Fruit fly (Drosophila melanogaster) whole organism, wandering third instar larva: ENCODE results near the gene CG43249.

ENCODE experiments used
- Abd-B ChIP-seq: fragments of >200 bp; optimal IDR thresholded peaks from 2 replicates; lab custom pipeline; 2017; ENCODE audit warnings: missing biosample characterization, missing genetic modification characterization
- CrebA ChIP-seq: fragments of 200-800 bp; sonication (Bioruptor generic); optimal IDR thresholded peaks from 2 replicates; lab custom pipeline; 2016; ENCODE audit warnings: missing biosample characterization, mild to moderate bottlenecking, missing genetic modification characterization, borderline replicate concordance
- Dfd ChIP-seq: fragments of >200 bp; optimal IDR thresholded peaks from 2 replicates; lab custom pipeline; 2017; ENCODE audit warnings: missing biosample characterization, missing genetic modification characterization
- Dif ChIP-seq: fragments of 200-275, 200-300 bp; sonication (Bioruptor generic); optimal IDR thresholded peaks from 2 replicates; lab custom pipeline; 2018; ENCODE audit warnings: missing biosample characterization, missing genetic modification characterization; ENCODE audit not compliant: partially characterized antibody
- GATAd ChIP-seq: sonication (Bioruptor generic); optimal IDR thresholded peaks from 2 replicates; lab custom pipeline; 2016; ENCODE audit warnings: missing biosample characterization, missing genetic modification characterization
- HLH106 ChIP-seq: fragments of 200-800 bp; optimal IDR thresholded peaks from 3 replicates; lab custom pipeline; 2019; ENCODE audit warnings: missing biosample characterization, mild to moderate bottlenecking, missing genetic modification characterization, moderate library complexity
- Hnf4 ChIP-seq: fragments of 200-800 bp; sonication (Bioruptor generic); optimal IDR thresholded peaks from 2 replicates; lab custom pipeline; 2016; ENCODE audit warnings: missing biosample characterization, mild to moderate bottlenecking, missing genetic modification characterization
- Hr78 ChIP-seq: fragments of >200 bp; optimal IDR thresholded peaks from 2 replicates; lab custom pipeline; 2017; ENCODE audit warnings: missing biosample characterization, missing genetic modification characterization
- Hr83 ChIP-seq: fragments of 200-300 bp; sonication (Bioruptor generic); optimal IDR thresholded peaks from 2 replicates; lab custom pipeline; 2016; ENCODE audit warnings: missing biosample characterization, mild to moderate bottlenecking, missing genetic modification characterization, moderate library complexity; ENCODE audit not compliant: poor library complexity, severe bottlenecking
- Jra ChIP-seq: sonication (Bioruptor generic); optimal IDR thresholded peaks from 2 replicates; lab custom pipeline; 2016; ENCODE audit warnings: missing biosample characterization, missing genetic modification characterization
- Mio ChIP-seq: sonication (Bioruptor generic); optimal IDR thresholded peaks from 2 replicates; lab custom pipeline; 2016; ENCODE audit warnings: missing biosample characterization, missing genetic modification characterization
- Myc ChIP-seq: fragments of >200 bp; optimal IDR thresholded peaks from 2 replicates; lab custom pipeline; 2017
- N ChIP-seq: fragments of >200 bp; optimal IDR thresholded peaks from 2 replicates; lab custom pipeline; 2018; ENCODE audit warnings: missing biosample characterization, missing external identifiers, missing genetic modification characterization
- OdsH ChIP-seq: fragments of 200-800 bp; sonication (Bioruptor generic); optimal IDR thresholded peaks from 2 replicates; lab custom pipeline; 2016; ENCODE audit warnings: missing biosample characterization, mild to moderate bottlenecking, missing genetic modification characterization
- Rel ChIP-seq, 2 experiments: fragments of 200-800 bp; sonication (Bioruptor generic) in 1 of 2; optimal IDR thresholded peaks; 2 replicates in 1 of 2; 3 replicates in 1 of 2; lab custom pipeline; 2016 to 2019; ENCODE audit warnings: mild to moderate bottlenecking in 2 of 2, missing biosample characterization in 2 of 2, missing genetic modification characterization in 2 of 2, moderate library complexity in 1 of 2
- Sp1 ChIP-seq: fragments of 200-800 bp; sonication (Bioruptor generic); optimal IDR thresholded peaks from 3 replicates; lab custom pipeline; 2019; ENCODE audit warnings: missing biosample characterization, mild to moderate bottlenecking, missing genetic modification characterization, moderate library complexity
- Vsx2 ChIP-seq: fragments of 200-300, 225-300 bp; sonication (Bioruptor generic); optimal IDR thresholded peaks from 2 replicates; lab custom pipeline; 2018; ENCODE audit warnings: missing biosample characterization, missing genetic modification characterization; ENCODE audit not compliant: partially characterized antibody
- br ChIP-seq: fragments of 200-800 bp; sonication (Bioruptor generic); optimal IDR thresholded peaks from 2 replicates; lab custom pipeline; 2016; ENCODE audit warnings: missing biosample characterization, missing genetic modification characterization
- dl ChIP-seq, 2 experiments: fragments of 175-275, 200-275 bp in 1 of 2; fragments of 200-275 bp in 1 of 2; sonication (Bioruptor generic); optimal IDR thresholded peaks; lab custom pipeline; 2018; ENCODE audit warnings: mild to moderate bottlenecking in 2 of 2, missing biosample characterization in 2 of 2, missing genetic modification characterization in 2 of 2, moderate library complexity in 2 of 2; ENCODE audit not compliant: partially characterized antibody in 2 of 2, insufficient read depth in 1 of 2
- dmrt93B ChIP-seq: fragments of 200-800 bp; sonication (Bioruptor generic); optimal IDR thresholded peaks from 2 replicates; lab custom pipeline; 2018; ENCODE audit warnings: missing biosample characterization, mild to moderate bottlenecking, missing genetic modification characterization
- foxo ChIP-seq, 2 experiments: fragments of 200-800 bp; sonication (Bioruptor generic); optimal IDR thresholded peaks; 2 replicates in 1 of 2; 3 replicates in 1 of 2; lab custom pipeline; 2016 to 2017; ENCODE audit warnings: missing biosample characterization in 2 of 2, missing genetic modification characterization in 2 of 2
- fru ChIP-seq: fragments of 200-800 bp; sonication (Bioruptor generic); optimal IDR thresholded peaks from 3 replicates; lab custom pipeline; 2016; ENCODE audit warnings: missing biosample characterization, mild to moderate bottlenecking, missing genetic modification characterization
- h ChIP-seq: fragments of 200-800 bp; sonication (Bioruptor generic); optimal IDR thresholded peaks from 3 replicates; lab custom pipeline; 2016; ENCODE audit warnings: missing biosample characterization, mild to moderate bottlenecking, missing genetic modification characterization
- jim ChIP-seq: fragments of 175-275, 200-325 bp; sonication (Bioruptor generic); optimal IDR thresholded peaks from 2 replicates; lab custom pipeline; 2016; ENCODE audit warnings: missing biosample characterization, mild to moderate bottlenecking, missing genetic modification characterization
- pan ChIP-seq: fragments of >200 bp; optimal IDR thresholded peaks from 2 replicates; lab custom pipeline; 2017
- psq ChIP-seq: fragments of 200-800 bp; sonication (Bioruptor generic); optimal IDR thresholded peaks from 3 replicates; lab custom pipeline; 2017; ENCODE audit warnings: missing biosample characterization, mild to moderate bottlenecking, missing genetic modification characterization, moderate library complexity
- rgr ChIP-seq: fragments of 200-800 bp; sonication (Bioruptor generic); optimal IDR thresholded peaks from 3 replicates; lab custom pipeline; 2016; ENCODE audit warnings: missing biosample characterization, mild to moderate bottlenecking, missing genetic modification characterization
- sage ChIP-seq: fragments of 200-800 bp; sonication (Bioruptor generic); optimal IDR thresholded peaks from 2 replicates; lab custom pipeline; 2016; ENCODE audit warnings: missing biosample characterization, mild to moderate bottlenecking, missing genetic modification characterization
- sv ChIP-seq: fragments of 200-800 bp; sonication (Bioruptor generic); optimal IDR thresholded peaks from 3 replicates; lab custom pipeline; 2016; ENCODE audit warnings: missing biosample characterization, missing genetic modification characterization
- usp ChIP-seq: fragments of >200 bp; optimal IDR thresholded peaks from 2 replicates; lab custom pipeline; 2017; ENCODE audit warnings: missing biosample characterization, missing genetic modification characterization

CG43249 gene

DNA sequence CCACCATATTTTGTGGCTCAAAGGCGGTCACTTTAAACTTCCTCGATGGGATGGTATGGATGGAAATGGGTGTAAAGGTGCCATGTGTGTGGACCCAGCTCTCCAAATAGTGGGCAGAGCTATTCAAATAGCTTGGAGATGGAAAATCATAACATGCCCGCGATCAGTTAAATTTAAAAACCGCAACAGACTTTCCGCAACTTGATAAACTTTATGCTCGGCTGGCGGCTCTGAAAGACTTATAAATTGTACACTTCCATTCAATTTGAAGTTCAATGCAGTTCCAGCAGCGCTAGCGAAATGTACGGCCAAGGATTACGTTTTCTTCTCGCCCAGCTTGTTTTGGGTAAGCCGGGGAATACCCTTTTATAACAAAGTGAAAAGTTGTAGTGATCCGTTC lies 41.9 kb downstream of the CG43249 start, which contains the start of gene CG33257:
CG33257 (plus strand) TSS at position 301 of the 400 bp plus-strand sequence.
- TF ChIP-seq br (no peak), h (GFP tag; lab: Kevin White, UChicago) (no peak), Rel (GFP tag; optimal IDR thresholded peaks at IDR 0.05; lab: Kevin White, UChicago) (no peak), Rel (tag; optimal IDR thresholded peaks at IDR 0.05; lab: Kevin White, UChicago) (no peak)

DNA sequence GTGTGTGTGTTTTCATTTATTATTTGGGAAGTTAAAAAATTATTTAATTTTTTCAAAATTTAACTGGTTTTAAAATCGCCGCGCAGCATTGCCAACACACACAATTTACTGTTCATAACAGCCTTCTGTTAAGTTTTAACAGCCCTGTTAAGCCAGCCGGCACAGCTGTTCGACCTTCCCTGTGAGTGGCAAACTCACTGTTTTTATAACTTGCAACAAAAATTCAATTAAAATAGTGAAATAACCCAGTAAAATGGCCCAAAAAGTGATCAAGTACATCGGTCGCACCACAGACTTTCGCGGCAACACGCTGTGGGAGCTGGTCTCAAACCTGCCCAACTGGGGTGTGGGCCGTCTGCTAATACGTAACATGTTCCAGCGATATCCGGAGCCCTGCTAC lies 43.8 kb downstream of the CG43249 start, which contains the start of gene mRpS34:
mRpS34 (plus strand) TSS at position 161 of the 400 bp plus-strand sequence.
- TF ChIP-seq Abd-B (GFP tag; lab: Kevin White, UChicago), result no peak
- no peak for TF ChIP-seq Hr78 (GFP tag; lab: Kevin White, UChicago)
- no peak for TF ChIP-seq dmrt93B (GFP tag; lab: Kevin White, UChicago)
- TF ChIP-seq Sp1 (GFP tag; lab: Kevin White, UChicago), result no peak
- TF ChIP-seq fru (GFP tag; lab: Kevin White, UChicago), result no peak

DNA sequence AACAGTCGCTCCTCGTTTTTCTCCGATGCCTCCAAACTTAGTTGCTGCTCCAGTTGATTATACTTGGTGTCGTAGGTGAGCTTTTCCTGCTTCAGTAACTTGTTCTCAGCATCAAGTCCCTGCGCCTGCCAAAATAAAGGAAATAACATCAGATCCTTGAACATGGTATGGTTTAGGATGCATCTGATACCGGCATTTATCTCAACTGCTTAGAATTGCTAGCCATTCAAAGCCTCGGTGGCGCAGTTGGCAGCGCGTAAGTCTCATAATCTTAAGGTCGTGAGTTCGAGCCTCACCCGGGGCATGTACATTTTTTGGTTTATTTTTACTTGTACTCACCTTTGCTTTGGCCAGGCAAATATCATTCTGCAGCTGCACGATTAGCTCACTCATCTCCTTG lies 45.6 kb downstream of the CG43249 start:
- no peak for TF ChIP-seq Myc (lab: Kevin White, UChicago)
- no peak for TF ChIP-seq psq (GFP tag; lab: Kevin White, UChicago)
- TF ChIP-seq Rel (GFP tag; optimal IDR thresholded peaks at IDR 0.05; lab: Kevin White, UChicago), result no peak
- no peak for TF ChIP-seq Rel (tag; optimal IDR thresholded peaks at IDR 0.05; lab: Kevin White, UChicago)
- TF ChIP-seq usp (GFP tag; lab: Kevin White, UChicago), result no peak
- TF ChIP-seq rgr (GFP tag; lab: Kevin White, UChicago), result no peak
- TF ChIP-seq CrebA, result no peak
- TF ChIP-seq dl (GFP tag; optimal IDR thresholded peaks at IDR 0.05; lab: Kevin White, UChicago; ENCODE audit: insufficient read depth in 1 of 2, partially characterized antibody in 2 of 2), result no peak
- TF ChIP-seq jim, result no peak
- no peak for TF ChIP-seq Dfd (GFP tag; lab: Kevin White, UChicago)

- no peak for TF ChIP-seq Rel (GFP tag; optimal IDR thresholded peaks at IDR 0.05; lab: Kevin White, UChicago)
- peak; percentile 60 for TF ChIP-seq Rel (tag; optimal IDR thresholded peaks at IDR 0.05; lab: Kevin White, UChicago)
- TF ChIP-seq OdsH (GFP tag; lab: Kevin White, UChicago), result no peak
- no peak for TF ChIP-seq Vsx2
These were observed 47.8 kb downstream of the CG43249 start, which contains the start of the genes Golgin104 and Tcs3 for dm6 chr3L:16351770-16352429. Gene Golgin104 (minus strand): TSS chr3L:16351951. Gene Tcs3 (plus strand): TSS chr3L:16351991.

DNA sequence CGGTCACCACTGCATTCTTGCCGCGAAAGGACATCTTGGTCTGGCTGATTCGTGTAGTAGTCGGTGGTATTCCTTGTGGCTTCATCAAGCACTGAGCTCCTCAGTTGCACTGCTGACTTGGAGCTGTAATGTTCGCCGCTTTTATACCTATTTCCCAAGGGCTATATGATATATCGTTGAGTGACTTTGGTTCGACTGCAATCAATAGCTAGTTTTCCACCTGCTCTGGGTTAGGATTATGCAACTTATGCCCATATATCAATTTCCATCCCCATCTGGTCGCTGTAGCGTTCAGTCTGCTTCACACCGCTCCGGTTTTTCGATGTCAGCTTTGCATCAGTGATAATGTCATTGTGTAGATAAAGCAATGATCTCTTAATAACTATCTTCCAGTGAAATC lies 50.1 kb downstream of the CG43249 start, which contains the start of gene Pdh:
Pdh (minus strand) TSS at position 101 of the 400 bp plus-strand sequence.
- TF ChIP-seq Hr83 (no peak), GATAd (GFP tag; lab: Kevin White, UChicago) (no peak), sv (no peak), Jra (no peak), Abd-B (GFP tag; lab: Kevin White, UChicago) (no peak), foxo (GFP tag; optimal IDR thresholded peaks at IDR 0.05; lab: Kevin White, UChicago) (no peak), HLH106 (tag; lab: Kevin White, UChicago) (no peak), Hnf4 (GFP tag; lab: Kevin White, UChicago) (no peak), sage (no peak), Dif (GFP tag; lab: Kevin White, UChicago) (no peak), usp (GFP tag; lab: Kevin White, UChicago) (no peak), Hr78 (GFP tag; lab: Kevin White, UChicago) (no peak), Mio (GFP tag; lab: Kevin White, UChicago) (no peak), pan (lab: Kevin White, UChicago) (no peak), N (no peak), br (no peak), psq (GFP tag; lab: Kevin White, UChicago) (no peak)
